Worm (Caenorhabditis elegans) whole organism, late embryonic: ENCODE data around the gene fbn-1.

Experiments
- C08G9.2 ChIP-seq: sonication (generic microtip); optimal IDR thresholded peaks from 2 replicates; lab custom pipeline; 2016; ENCODE audit warnings: mild to moderate bottlenecking, missing genetic modification characterization, moderate library complexity, missing compliant biosample characterization
- K09A11.1 ChIP-seq: sonication (generic microtip); optimal IDR thresholded peaks from 2 replicates; lab custom pipeline; 2017; ENCODE audit warnings: antibody characterized with exemption, mild to moderate bottlenecking, missing genetic modification characterization, missing compliant biosample characterization; ENCODE audit not compliant: insufficient read depth
- T23F11.4 ChIP-seq: fragments of 200-800 bp; sonication (Bioruptor generic); optimal IDR thresholded peaks from 2 replicates; lab custom pipeline; 2018; ENCODE audit warnings: mild to moderate bottlenecking, missing genetic modification characterization, missing compliant biosample characterization
- ceh-14 ChIP-seq: sonication (generic microtip); optimal IDR thresholded peaks from 2 replicates; lab custom pipeline; 2016; ENCODE audit warnings: missing genotype, missing genetic modification characterization, missing compliant biosample characterization
- ceh-18 ChIP-seq: sonication (generic microtip); optimal IDR thresholded peaks from 2 replicates; lab custom pipeline; 2016; ENCODE audit warnings: missing genetic modification characterization, missing compliant biosample characterization
- ceh-2 ChIP-seq: sonication (generic microtip); optimal IDR thresholded peaks from 2 replicates; lab custom pipeline; 2016; ENCODE audit warnings: missing genotype, missing genetic modification characterization, missing compliant biosample characterization
- ceh-24 ChIP-seq: sonication (generic microtip); optimal IDR thresholded peaks from 2 replicates; lab custom pipeline; 2016; ENCODE audit warnings: mild to moderate bottlenecking, missing genetic modification characterization, missing compliant biosample characterization
- ceh-30 ChIP-seq: fragments of 150-350 bp; optimal IDR thresholded peaks from 2 replicates; lab custom pipeline; 2014; ENCODE audit warnings: missing biosample characterization, missing genetic modification characterization
- ceh-31 ChIP-seq: sonication (generic microtip); optimal IDR thresholded peaks from 2 replicates; lab custom pipeline; 2016; ENCODE audit warnings: missing genetic modification characterization, missing compliant biosample characterization
- ceh-34 ChIP-seq: sonication (generic microtip); optimal IDR thresholded peaks from 2 replicates; lab custom pipeline; 2016; ENCODE audit warnings: mild to moderate bottlenecking, missing genetic modification characterization, missing compliant biosample characterization
- ceh-45 ChIP-seq: fragments of 200-800 bp; sonication (Bioruptor generic); IDR thresholded peaks from 2 replicates; pipeline ENCODE4 v1.3.6; 2022; ENCODE audit warnings: missing genetic modification reagents, missing genetic modification characterization, missing compliant biosample characterization
- ceh-6 ChIP-seq: fragments of 200-800 bp; sonication (Bioruptor generic); optimal IDR thresholded peaks from 2 replicates; lab custom pipeline; 2018; ENCODE audit warnings: mild to moderate bottlenecking, missing genetic modification characterization, missing compliant biosample characterization
- che-1 ChIP-seq: sonication (generic microtip); optimal IDR thresholded peaks from 2 replicates; lab custom pipeline; 2016; ENCODE audit warnings: mild to moderate bottlenecking, missing genetic modification characterization, missing compliant biosample characterization
- dve-1 ChIP-seq: sonication (generic microtip); optimal IDR thresholded peaks from 2 replicates; lab custom pipeline; 2017; ENCODE audit warnings: antibody characterized with exemption, mild to moderate bottlenecking, missing genetic modification characterization, missing compliant biosample characterization
- ets-4 ChIP-seq: sonication (generic microtip); optimal IDR thresholded peaks from 2 replicates; lab custom pipeline; 2016; ENCODE audit warnings: missing genetic modification characterization, missing compliant biosample characterization
- fax-1 ChIP-seq: sonication (generic microtip); optimal IDR thresholded peaks from 2 replicates; lab custom pipeline; 2016; ENCODE audit warnings: missing genotype, missing genetic modification characterization, missing compliant biosample characterization
- fkh-10 ChIP-seq: fragments of 150-350 bp; optimal IDR thresholded peaks from 2 replicates; lab custom pipeline; 2014; ENCODE audit warnings: missing biosample characterization, missing genetic modification reagents, missing genetic modification characterization
- gmeb-2 ChIP-seq: sonication (generic microtip); optimal IDR thresholded peaks from 2 replicates; lab custom pipeline; 2016; ENCODE audit warnings: missing genetic modification characterization, inconsistent platforms, missing compliant biosample characterization
- hlh-13 ChIP-seq: fragments of 200-800 bp; sonication (Bioruptor generic); optimal IDR thresholded peaks from 2 replicates; lab custom pipeline; 2018; ENCODE audit warnings: mild to moderate bottlenecking, missing genetic modification characterization, missing compliant biosample characterization
- hlh-30 ChIP-seq: sonication (generic microtip); optimal IDR thresholded peaks from 2 replicates; lab custom pipeline; 2017; ENCODE audit warnings: antibody characterized with exemption, missing genetic modification characterization, missing compliant biosample characterization; ENCODE audit not compliant: insufficient read depth
- hlh-6 ChIP-seq: sonication (generic microtip); optimal IDR thresholded peaks from 2 replicates; lab custom pipeline; 2016; ENCODE audit warnings: missing genotype, missing genetic modification characterization, missing compliant biosample characterization
- lin-11 ChIP-seq: fragments of 200-800 bp; sonication (Bioruptor generic); optimal IDR thresholded peaks from 2 replicates; lab custom pipeline; 2018; ENCODE audit warnings: mild to moderate bottlenecking, missing genetic modification characterization, missing compliant biosample characterization
- madf-2 ChIP-seq: sonication (generic microtip); optimal IDR thresholded peaks from 2 replicates; lab custom pipeline; 2017; ENCODE audit warnings: missing genetic modification characterization, missing compliant biosample characterization
- mec-3 ChIP-seq: sonication (generic microtip); optimal IDR thresholded peaks from 2 replicates; lab custom pipeline; 2016; ENCODE audit warnings: borderline replicate concordance, missing genetic modification characterization, missing compliant biosample characterization
- nhr-11 ChIP-seq: fragments of 150-350 bp; optimal IDR thresholded peaks from 2 replicates; lab custom pipeline; 2014; ENCODE audit warnings: missing biosample characterization, missing genetic modification characterization
- npax-4 ChIP-seq: sonication (generic microtip); optimal IDR thresholded peaks from 2 replicates; lab custom pipeline; 2016; ENCODE audit warnings: missing genetic modification characterization, missing compliant biosample characterization
- odd-2 ChIP-seq: sonication (generic microtip); optimal IDR thresholded peaks from 2 replicates; lab custom pipeline; 2017; ENCODE audit warnings: antibody characterized with exemption, mild to moderate bottlenecking, missing genetic modification characterization, missing compliant biosample characterization
- pag-3 ChIP-seq: sonication (generic microtip); optimal IDR thresholded peaks from 2 replicates; lab custom pipeline; 2016; ENCODE audit warnings: missing compliant biosample characterization, missing genetic modification characterization, borderline replicate concordance
- pat-9 ChIP-seq: fragments of 200-800 bp; sonication (Bioruptor generic); optimal IDR thresholded peaks from 2 replicates; lab custom pipeline; 2018; ENCODE audit warnings: mild to moderate bottlenecking, missing genetic modification characterization, moderate library complexity, missing compliant biosample characterization
- pax-1 ChIP-seq: fragments of 150-350 bp; optimal IDR thresholded peaks from 2 replicates; lab custom pipeline; 2014; ENCODE audit warnings: missing biosample characterization, missing genetic modification characterization
- pha-2 ChIP-seq: sonication (generic microtip); optimal IDR thresholded peaks from 2 replicates; lab custom pipeline; 2017; ENCODE audit warnings: mild to moderate bottlenecking, missing genetic modification characterization, missing compliant biosample characterization
- pqm-1 ChIP-seq: sonication (generic microtip); optimal IDR thresholded peaks from 2 replicates; lab custom pipeline; 2016; ENCODE audit warnings: missing genetic modification characterization, missing compliant biosample characterization
- pros-1 ChIP-seq: fragments of 150-350 bp; optimal IDR thresholded peaks from 2 replicates; lab custom pipeline; 2014; ENCODE audit warnings: missing biosample characterization, missing genetic modification reagents, missing genetic modification characterization
- rnt-1 ChIP-seq: sonication (generic microtip); optimal IDR thresholded peaks from 2 replicates; lab custom pipeline; 2016; ENCODE audit warnings: missing genetic modification characterization, missing compliant biosample characterization
- sdc-2 ChIP-seq: sonication (generic microtip); optimal IDR thresholded peaks from 2 replicates; lab custom pipeline; 2016; ENCODE audit warnings: missing genotype, missing genetic modification characterization, missing compliant biosample characterization
- syd-9 ChIP-seq: sonication (generic microtip); optimal IDR thresholded peaks from 2 replicates; lab custom pipeline; 2016; ENCODE audit warnings: mild to moderate bottlenecking, missing genetic modification characterization, moderate library complexity, missing compliant biosample characterization
- tbx-2 ChIP-seq: sonication (generic microtip); optimal IDR thresholded peaks from 2 replicates; lab custom pipeline; 2016; ENCODE audit warnings: missing genetic modification characterization, missing compliant biosample characterization
- ttx-3 ChIP-seq: sonication (generic microtip); optimal IDR thresholded peaks from 2 replicates; lab custom pipeline; 2016; ENCODE audit warnings: missing genetic modification reagents, missing genetic modification characterization, missing compliant biosample characterization
- unc-3 ChIP-seq, 2 experiments: fragments of 200-800 bp in 1 of 2; sonication (Bioruptor generic) in 1 of 2; sonication (generic microtip) in 1 of 2; conservative IDR thresholded peaks in 1 of 2; optimal IDR thresholded peaks in 1 of 2; 2 replicates each; pipeline versions ENCODE4 v1.3.6 to Lab custom; 2016 to 2022; ENCODE audit warnings: missing compliant biosample characterization in 2 of 2, missing genetic modification characterization in 2 of 2, missing genetic modification reagents in 1 of 2
- unc-55 ChIP-seq: sonication (generic microtip); optimal IDR thresholded peaks from 2 replicates; lab custom pipeline; 2017; ENCODE audit warnings: missing biosample characterization, missing genetic modification reagents, missing genetic modification characterization

fbn-1 gene

DNA sequence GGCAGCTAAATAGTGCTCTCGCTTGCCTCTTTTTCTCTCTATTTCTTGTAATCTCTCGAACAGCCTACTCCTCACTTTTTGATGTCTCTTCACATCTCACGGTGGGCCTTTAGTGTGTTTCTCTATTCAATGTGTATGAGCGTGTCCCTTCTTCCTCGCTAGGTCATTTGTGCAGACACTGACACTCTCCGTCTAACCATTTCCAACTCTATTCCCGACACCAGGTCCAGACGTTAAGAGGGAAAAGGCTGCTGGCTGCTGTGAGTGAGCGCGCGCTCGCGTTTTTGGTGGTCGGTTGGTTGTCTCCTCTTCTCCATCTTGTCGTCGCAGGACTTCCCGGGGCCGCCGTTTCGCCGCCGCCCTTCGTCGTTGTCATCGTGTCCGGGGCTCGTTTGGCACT is 34.3 kb downstream of the fbn-1 start (continued):
- TF ChIP-seq madf-2 (tag; lab: Kevin White, UChicago): no peak
- TF ChIP-seq tbx-2 (tag; lab: Kevin White, UChicago): peak; percentile 88
- TF ChIP-seq sdc-2: peak; percentile 60
- TF ChIP-seq fkh-10 (GFP tag; lab: Kevin White, UChicago): no peak
- TF ChIP-seq unc-3 (GFP tag; conservative IDR thresholded peaks at IDR 0.05; lab: Robert Waterston, UW): no peak
- TF ChIP-seq unc-3 (tag; optimal IDR thresholded peaks at IDR 0.05; lab: Kevin White, UChicago): no peak
- no peak for TF ChIP-seq pqm-1
- peak; percentile 48 for TF ChIP-seq ceh-18 (tag; lab: Kevin White, UChicago)
- peak; percentile 17 for TF ChIP-seq pha-2 (tag; lab: Kevin White, UChicago)
- no peak for TF ChIP-seq mec-3 (tag; lab: Kevin White, UChicago)
- TF ChIP-seq ceh-34 (tag; lab: Kevin White, UChicago): peak; percentile 88
- no peak for TF ChIP-seq syd-9
- no peak for TF ChIP-seq ceh-24 (tag; lab: Kevin White, UChicago)
- peak; percentile 54 for TF ChIP-seq pros-1 (tag; lab: Kevin White, UChicago)
- peak; percentile 80 for TF ChIP-seq unc-55
- TF ChIP-seq ets-4 (tag; lab: Kevin White, UChicago): no peak
- TF ChIP-seq, all 69 proteins: peak for 26

DNA sequence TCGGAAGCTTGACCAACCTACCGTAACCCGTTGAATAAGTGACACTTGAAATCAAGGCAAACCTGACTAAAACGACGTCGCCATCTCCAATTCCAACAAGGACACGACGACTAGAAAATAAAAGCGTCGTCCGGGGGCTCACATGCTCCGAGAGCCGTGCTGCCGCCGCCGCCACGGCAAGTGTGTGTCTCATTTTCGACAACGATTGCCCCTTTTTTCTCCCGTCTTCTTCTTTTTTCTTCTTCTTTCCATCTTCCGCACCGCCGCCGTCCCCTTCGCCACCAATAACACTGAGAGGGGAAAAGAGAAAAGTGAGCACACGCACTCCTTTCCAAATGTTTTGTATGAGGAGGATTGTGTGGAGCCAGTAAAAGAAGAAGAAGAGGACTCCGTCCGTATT is 36.0 kb downstream of the fbn-1 start:
- TF ChIP-seq hlh-6 (no peak), nhr-11 (tag; lab: Kevin White, UChicago) (no peak), pqm-1 (no peak), npax-4 (no peak), unc-55 (no peak), dve-1 (tag; lab: Kevin White, UChicago) (no peak), rnt-1 (tag; lab: Kevin White, UChicago) (no peak), ceh-31 (no peak), pha-2 (tag; lab: Kevin White, UChicago) (no peak), C08G9.2 (no peak), ceh-45 (GFP tag; lab: Robert Waterston, UW) (no peak), fax-1 (tag; lab: Kevin White, UChicago) (no peak), gmeb-2 (tag; lab: Kevin White, UChicago) (no peak), che-1 (no peak), ceh-14 (tag; lab: Kevin White, UChicago) (no peak), T23F11.4 (GFP tag; lab: Kevin White, UChicago) (no peak), ceh-30 (tag; lab: Kevin White, UChicago) (no peak), hlh-13 (GFP tag; lab: Kevin White, UChicago) (no peak)

DNA sequence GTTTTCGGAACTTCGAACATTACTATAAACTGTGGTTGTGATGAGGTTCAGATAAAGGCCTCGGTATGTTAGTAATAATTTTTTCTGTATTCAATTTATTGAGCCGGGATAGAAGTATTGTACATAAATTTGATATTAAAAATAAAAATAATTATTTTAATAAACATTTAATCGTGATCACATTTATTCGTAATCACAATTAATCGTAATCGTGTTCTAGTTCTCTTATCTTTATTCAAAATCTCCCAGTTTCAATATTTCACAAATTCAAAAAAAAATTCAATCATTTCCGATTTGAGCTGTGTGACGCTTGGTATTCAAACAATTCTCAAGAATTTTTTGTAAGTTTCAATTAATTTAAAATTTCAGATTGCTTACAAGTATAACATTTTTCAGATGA is 36.8 kb downstream of the fbn-1 start, which contains the start of gene lido-18:
Gene lido-18, plus strand, starts transcription at position 301 of the 400 bp plus-strand sequence.
- no peak for TF ChIP-seq hlh-30 (tag; lab: Kevin White, UChicago)
- TF ChIP-seq ets-4 (tag; lab: Kevin White, UChicago): no peak
- no peak for TF ChIP-seq pax-1 (tag; lab: Kevin White, UChicago)
- no peak for TF ChIP-seq che-1
- no peak for TF ChIP-seq K09A11.1
- TF ChIP-seq syd-9: no peak
- no peak for TF ChIP-seq pag-3 (tag; lab: Kevin White, UChicago)
- TF ChIP-seq odd-2: no peak
- no peak for TF ChIP-seq fkh-10 (GFP tag; lab: Kevin White, UChicago)
- TF ChIP-seq ttx-3 (tag; lab: Kevin White, UChicago): no peak
- TF ChIP-seq pat-9: no peak
- no peak for TF ChIP-seq lin-11 (tag; lab: Kevin White, UChicago)
- TF ChIP-seq ceh-6 (GFP tag; lab: Kevin White, UChicago): no peak
- TF ChIP-seq ceh-2 (tag; lab: Kevin White, UChicago): no peak
